Worm (Caenorhabditis elegans) whole organism, young adult: Measurements from ENCODE around the gene F13D12.5.

Source experiments
- F39B2.1 ChIP-seq: fragments of 200-800 bp; sonication (Bioruptor generic); IDR thresholded peaks from 2 replicates; pipeline ENCODE4 v1.3.6; 2022; ENCODE audit warnings: missing genetic modification reagents, missing genetic modification characterization, missing compliant biosample characterization
- let-526 ChIP-seq: fragments of 200-800 bp; sonication (Bioruptor generic); IDR thresholded peaks from 2 replicates; pipeline ENCODE4 v1.3.6; 2022; ENCODE audit warnings: missing genetic modification reagents, missing genetic modification characterization, missing compliant biosample characterization
- snpc-3.4 ChIP-seq: sonication (generic microtip); optimal IDR thresholded peaks from 2 replicates; lab custom pipeline; 2017; ENCODE audit warnings: missing genetic modification characterization, mild to moderate bottlenecking, missing compliant biosample characterization, antibody characterized with exemption, moderate library complexity, missing genotype, missing genetic modification reagents

DNA sequence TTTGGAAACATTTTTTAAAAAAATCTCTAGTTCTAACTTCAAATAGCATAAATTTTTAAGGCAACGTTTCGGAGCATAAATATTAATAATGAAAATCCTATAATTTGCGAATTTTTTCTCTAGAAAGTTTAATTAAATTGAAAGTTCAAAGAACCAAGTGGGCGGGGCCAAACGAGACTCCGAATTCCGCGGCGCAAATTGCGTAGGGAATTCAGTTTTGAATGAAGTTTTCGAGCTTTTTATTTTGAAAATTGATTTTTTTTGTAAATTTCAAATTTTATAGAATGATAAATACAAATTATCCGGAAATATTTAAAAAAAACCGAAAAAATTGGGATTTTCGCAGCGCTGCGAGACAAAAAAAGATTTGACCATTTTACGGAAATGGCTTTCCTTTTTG is 5.8 kb upstream of the F13D12.5 start:
- TF ChIP-seq snpc-3.4 (tag; lab: Kevin White, UChicago) (no peak), F39B2.1 (GFP tag; lab: Robert Waterston, UW) (no peak), let-526 (GFP tag; lab: Robert Waterston, UW) (no peak)
